Worm (Caenorhabditis elegans) whole organism, L2 larva: Measurements from ENCODE around the gene W06G6.15.

Source experiments
- F13H6.1 ChIP-seq: sonication (generic microtip); optimal IDR thresholded peaks from 2 replicates; lab custom pipeline; 2016; ENCODE audit warnings: missing genetic modification characterization, missing compliant biosample characterization
- R02D3.7 ChIP-seq: fragments of 150-350 bp; optimal IDR thresholded peaks from 2 replicates; lab custom pipeline; 2014; ENCODE audit warnings: missing biosample characterization, missing genetic modification characterization
- Y55F3AM.14 ChIP-seq: fragments of 200-800 bp; sonication (Bioruptor generic); optimal IDR thresholded peaks from 2 replicates; lab custom pipeline; 2018; ENCODE audit warnings: mild to moderate bottlenecking, missing genetic modification characterization, missing compliant biosample characterization
- alr-1 ChIP-seq: fragments of 150-350 bp; optimal IDR thresholded peaks from 2 replicates; lab custom pipeline; 2014; ENCODE audit warnings: missing biosample characterization, missing genetic modification characterization
- aly-2 ChIP-seq: fragments of 150-350 bp; optimal IDR thresholded peaks from 2 replicates; lab custom pipeline; 2014; ENCODE audit warnings: missing biosample characterization, missing genetic modification characterization
- ama-1 ChIP-seq: fragments of 150-350 bp; optimal IDR thresholded peaks from 2 replicates; lab custom pipeline; 2018; ENCODE audit warnings: inconsistent platforms
- blmp-1 ChIP-seq: sonication (generic microtip); optimal IDR thresholded peaks from 2 replicates; lab custom pipeline; 2017; ENCODE audit warnings: missing genetic modification characterization, mild to moderate bottlenecking, missing compliant biosample characterization, antibody characterized with exemption, moderate library complexity; ENCODE audit not compliant: insufficient read depth
- crh-2 ChIP-seq: sonication (generic microtip); optimal IDR thresholded peaks from 2 replicates; lab custom pipeline; 2017; ENCODE audit warnings: missing biosample characterization, missing genetic modification characterization
- dmd-4 ChIP-seq: sonication (generic microtip); optimal IDR thresholded peaks from 2 replicates; lab custom pipeline; 2017; ENCODE audit warnings: missing biosample characterization, missing genetic modification characterization
- egl-27 ChIP-seq: sonication (generic microtip); optimal IDR thresholded peaks from 3 replicates; lab custom pipeline; 2017; ENCODE audit warnings: missing biosample characterization, missing genetic modification reagents, missing genetic modification characterization
- elt-1 ChIP-seq: fragments of 150-350 bp; optimal IDR thresholded peaks from 2 replicates; lab custom pipeline; 2014; ENCODE audit warnings: missing biosample characterization, missing genetic modification characterization
- elt-3 ChIP-seq: sonication (generic microtip); optimal IDR thresholded peaks from 2 replicates; lab custom pipeline; 2017; ENCODE audit warnings: missing biosample characterization, missing genetic modification characterization
- fos-1 ChIP-seq: fragments of 150-350 bp; optimal IDR thresholded peaks from 2 replicates; lab custom pipeline; 2014; ENCODE audit warnings: missing biosample characterization, missing genetic modification characterization
- gmeb-1 ChIP-seq: fragments of 150-350 bp; optimal IDR thresholded peaks from 2 replicates; lab custom pipeline; 2014; ENCODE audit warnings: missing biosample characterization, missing genetic modification characterization
- lin-11 ChIP-seq: fragments of 150-350 bp; sonication (generic microtip); optimal IDR thresholded peaks from 2 replicates; lab custom pipeline; 2014; ENCODE audit warnings: missing biosample characterization, missing genetic modification characterization, inconsistent platforms, mixed read lengths
- lin-13 ChIP-seq: fragments of 150-350 bp; optimal IDR thresholded peaks from 2 replicates; lab custom pipeline; 2014; ENCODE audit warnings: missing biosample characterization, missing genetic modification reagents, missing genetic modification characterization
- lin-39 ChIP-seq: fragments of 150-350 bp; optimal IDR thresholded peaks from 2 replicates; lab custom pipeline; 2014; ENCODE audit warnings: missing biosample characterization, missing genetic modification reagents, missing genetic modification characterization
- mab-5 ChIP-seq: fragments of 150-350 bp; optimal IDR thresholded peaks from 2 replicates; lab custom pipeline; 2014; ENCODE audit warnings: missing biosample characterization, missing genetic modification characterization
- mdl-1 ChIP-seq, 2 experiments: fragments of 150-350 bp in 1 of 2; sonication (generic microtip) in 1 of 2; optimal IDR thresholded peaks; 2 replicates each; lab custom pipeline; 2017; ENCODE audit warnings: missing biosample characterization in 2 of 2, missing genetic modification characterization in 2 of 2
- nhr-10 ChIP-seq: sonication (generic microtip); optimal IDR thresholded peaks from 2 replicates; lab custom pipeline; 2017; ENCODE audit warnings: missing biosample characterization, missing genetic modification characterization
- nhr-11 ChIP-seq: fragments of 150-350 bp; optimal IDR thresholded peaks from 2 replicates; lab custom pipeline; 2014; ENCODE audit warnings: missing biosample characterization, missing genetic modification characterization
- nhr-129 ChIP-seq: fragments of 150-350 bp; optimal IDR thresholded peaks from 2 replicates; lab custom pipeline; 2014; ENCODE audit warnings: missing biosample characterization, missing genetic modification characterization
- nhr-21 ChIP-seq: fragments of 150-350 bp; optimal IDR thresholded peaks from 2 replicates; lab custom pipeline; 2014; ENCODE audit warnings: missing biosample characterization, missing genetic modification characterization
- nhr-23 ChIP-seq: fragments of 150-350 bp; optimal IDR thresholded peaks from 2 replicates; lab custom pipeline; 2014; ENCODE audit warnings: missing biosample characterization, missing genetic modification reagents, missing genetic modification characterization
- nhr-237 ChIP-seq: fragments of 150-350 bp; optimal IDR thresholded peaks from 2 replicates; lab custom pipeline; 2014; ENCODE audit warnings: missing biosample characterization, missing genetic modification characterization
- nhr-6 ChIP-seq: fragments of 150-350 bp; optimal IDR thresholded peaks from 2 replicates; lab custom pipeline; 2014; ENCODE audit warnings: missing biosample characterization, missing genetic modification characterization
- nhr-77 ChIP-seq: fragments of 150-350 bp; optimal IDR thresholded peaks from 2 replicates; lab custom pipeline; 2014; ENCODE audit warnings: missing biosample characterization, missing genetic modification characterization
- skn-1 ChIP-seq: sonication (generic microtip); optimal IDR thresholded peaks from 2 replicates; lab custom pipeline; 2017; ENCODE audit warnings: missing biosample characterization, missing genetic modification characterization
- sma-3 ChIP-seq: sonication (generic microtip); optimal IDR thresholded peaks from 2 replicates; lab custom pipeline; 2016; ENCODE audit warnings: missing genetic modification reagents, missing genetic modification characterization, missing compliant biosample characterization
- snpc-4 ChIP-seq: fragments of 150-350 bp; optimal IDR thresholded peaks from 2 replicates; lab custom pipeline; 2014; ENCODE audit warnings: missing biosample characterization, missing genetic modification characterization
- unc-39 ChIP-seq: fragments of 150-350 bp; optimal IDR thresholded peaks from 2 replicates; lab custom pipeline; 2014; ENCODE audit warnings: missing biosample characterization, missing genetic modification characterization
- unc-62 ChIP-seq: fragments of 150-350 bp; optimal IDR thresholded peaks from 2 replicates; lab custom pipeline; 2014; ENCODE audit warnings: missing biosample characterization, missing genetic modification reagents, missing genetic modification characterization
- zag-1 ChIP-seq: fragments of 150-350 bp; optimal IDR thresholded peaks from 2 replicates; lab custom pipeline; 2014; ENCODE audit warnings: missing biosample characterization, missing genetic modification characterization
- ztf-1 ChIP-seq: fragments of 200-800 bp; sonication (Bioruptor generic); conservative IDR thresholded peaks from 2 replicates; pipeline ENCODE4 v1.3.6; 2022; ENCODE audit warnings: missing genetic modification characterization, missing compliant biosample characterization
- ztf-11 ChIP-seq: sonication (generic microtip); optimal IDR thresholded peaks from 2 replicates; lab custom pipeline; 2017; ENCODE audit warnings: missing biosample characterization, missing genetic modification characterization
- ztf-4 ChIP-seq: fragments of 150-350 bp; optimal IDR thresholded peaks from 2 replicates; lab custom pipeline; 2014; ENCODE audit warnings: missing biosample characterization, missing genetic modification characterization

W06G6.15 gene

ce11 chrV:16635911-16636310, 18.4 kb upstream of the W06G6.15 start, which contains the start of gene mltn-11:
Gene mltn-11, plus strand, starts transcription at chrV:16636186.
- no peak for TF ChIP-seq ztf-1
- TF ChIP-seq F13H6.1 (tag; lab: Kevin White, UChicago) = no peak

ce11 chrV:16638204-16638603, 16.1 kb upstream of the W06G6.15 start, which contains the start of gene srw-76:
Gene srw-76, minus strand, starts transcription at chrV:16638304.
- no peak for TF ChIP-seq nhr-10
- TF ChIP-seq skn-1 = no peak
- TF ChIP-seq nhr-77 (tag; lab: Kevin White, UChicago) = no peak
- TF ChIP-seq nhr-11 = no peak
- TF ChIP-seq lin-11 (tag; lab: Kevin White, UChicago) = no peak
- TF ChIP-seq aly-2 = no peak
- no peak for TF ChIP-seq mab-5 (tag; lab: Kevin White, UChicago)
- TF ChIP-seq mdl-1 (tag; optimal IDR thresholded peaks at IDR 0.05; lab: Kevin White, UChicago) = no peak
- no peak for TF ChIP-seq F13H6.1 (tag; lab: Kevin White, UChicago)
- no peak for TF ChIP-seq gmeb-1
- TF ChIP-seq elt-1 (tag; lab: Kevin White, UChicago) = no peak
- TF ChIP-seq dmd-4 = no peak
- no peak for TF ChIP-seq elt-3 (tag; lab: Kevin White, UChicago)
- TF ChIP-seq, all 48 proteins: peak for 0

ce11 chrV:16640366-16640765, 14.0 kb upstream of the W06G6.15 start:
- TF ChIP-seq gmeb-1 (no peak), blmp-1 (tag; lab: Kevin White, UChicago) (no peak), mab-5 (tag; lab: Kevin White, UChicago) (no peak), R02D3.7 (no peak), unc-39 (no peak), lin-39 (tag; lab: Kevin White, UChicago) (no peak), elt-3 (tag; lab: Kevin White, UChicago) (no peak), nhr-129 (tag; lab: Kevin White, UChicago) (no peak), egl-27 (tag; lab: Kevin White, UChicago) (no peak), nhr-21 (no peak), nhr-6 (no peak), zag-1 (no peak), ama-1 (lab: Kevin White, UChicago) (no peak), dmd-4 (no peak), ztf-4 (tag; lab: Kevin White, UChicago) (no peak), mdl-1 (tag; optimal IDR thresholded peaks at IDR 0.05; lab: Kevin White, UChicago) (no peak), F13H6.1 (tag; lab: Kevin White, UChicago) (no peak), nhr-23 (tag; lab: Kevin White, UChicago) (no peak)
- TF ChIP-seq, all 48 proteins: peak for 0

- TF ChIP-seq snpc-4 (tag; lab: Kevin White, UChicago) = no peak
- TF ChIP-seq lin-13 (GFP tag; lab: Kevin White, UChicago) = no peak
- TF ChIP-seq ztf-11 (tag; lab: Kevin White, UChicago) = no peak
- TF ChIP-seq alr-1 (tag; lab: Kevin White, UChicago) = no peak
- no peak for TF ChIP-seq unc-62 (GFP tag; lab: Kevin White, UChicago)
- no peak for TF ChIP-seq nhr-23 (tag; lab: Kevin White, UChicago)
- no peak for TF ChIP-seq gmeb-1
- TF ChIP-seq dmd-4 = no peak
- TF ChIP-seq nhr-77 (tag; lab: Kevin White, UChicago) = no peak
- no peak for TF ChIP-seq aly-2
Observed at ce11 chrV:16643558-16643957, 10.8 kb upstream of the W06G6.15 start, which contains the start of gene srw-77. Gene srw-77, minus strand, starts transcription at chrV:16643658.

ce11 chrV:16645201-16645940, 9.0 kb upstream of the W06G6.15 start, which contains the start of gene W06G6.17:
Gene W06G6.17, minus strand, starts transcription at chrV:16645251.
- no peak for TF ChIP-seq ztf-4 (tag; lab: Kevin White, UChicago)
- TF ChIP-seq dmd-4 = no peak
- no peak for TF ChIP-seq nhr-237 (tag; lab: Kevin White, UChicago)
- no peak for TF ChIP-seq sma-3
- TF ChIP-seq lin-39 (tag; lab: Kevin White, UChicago) = no peak
- TF ChIP-seq aly-2 = no peak
- TF ChIP-seq ztf-1 = no peak
- TF ChIP-seq skn-1 = no peak
- no peak for TF ChIP-seq egl-27 (tag; lab: Kevin White, UChicago)
- no peak for TF ChIP-seq Y55F3AM.14 (GFP tag; lab: Kevin White, UChicago)
- TF ChIP-seq R02D3.7 = no peak
- no peak for TF ChIP-seq fos-1 (tag; lab: Kevin White, UChicago)
- TF ChIP-seq zag-1 = no peak
- TF ChIP-seq F13H6.1 (tag; lab: Kevin White, UChicago) = no peak
- no peak for TF ChIP-seq mab-5 (tag; lab: Kevin White, UChicago)
- no peak for TF ChIP-seq lin-11 (tag; lab: Kevin White, UChicago)
- TF ChIP-seq nhr-10 = no peak
- TF ChIP-seq crh-2 (tag; lab: Kevin White, UChicago) = no peak
- no peak for TF ChIP-seq nhr-23 (tag; lab: Kevin White, UChicago)
